Fruit fly (Drosophila melanogaster) whole organism, embryonic: ENCODE results near the gene Drice.

Experiments
- Adf1 ChIP-seq: fragments of 200-800 bp; sonication (Bioruptor generic); IDR thresholded peaks from 2 replicates; pipeline ENCODE4 v1.3.6; 2022; ENCODE audit warnings: missing biosample characterization, missing genetic modification characterization
- BtbVII ChIP-seq: fragments of 200-800 bp; sonication (Bioruptor generic); optimal IDR thresholded peaks from 3 replicates; lab custom pipeline; 2017; ENCODE audit warnings: missing biosample characterization, mild to moderate bottlenecking, missing genetic modification characterization
- CG10209 ChIP-seq: fragments of 200-800 bp; sonication (Bioruptor generic); optimal IDR thresholded peaks from 3 replicates; lab custom pipeline; 2017; ENCODE audit warnings: missing biosample characterization, mild to moderate bottlenecking, missing genetic modification characterization, missing genetic modification reagents
- CG11093 ChIP-seq: fragments of 200-800 bp; sonication (Bioruptor generic); IDR thresholded peaks from 3 replicates; pipeline ENCODE4 v1.3.6; 2022; ENCODE audit warnings: missing biosample characterization, missing genetic modification characterization
- CG11247 ChIP-seq: fragments of 200-800 bp; sonication (Bioruptor generic); IDR thresholded peaks from 2 replicates; pipeline ENCODE4 v1.3.6; 2022; ENCODE audit warnings: missing biosample characterization, missing genetic modification characterization
- CG12071 ChIP-seq: fragments of 200-800 bp; sonication (Bioruptor generic); optimal IDR thresholded peaks from 3 replicates; lab custom pipeline; 2018; ENCODE audit warnings: missing biosample characterization, mild to moderate bottlenecking, missing genetic modification characterization
- CG12744 ChIP-seq: fragments of 200-800 bp; sonication (Bioruptor generic); optimal IDR thresholded peaks from 2 replicates; lab custom pipeline; 2016; ENCODE audit warnings: missing biosample characterization, missing genetic modification characterization
- CG16863 ChIP-seq: fragments of 200-800 bp; sonication (Bioruptor generic); optimal IDR thresholded peaks from 3 replicates; lab custom pipeline; 2016; ENCODE audit warnings: missing biosample characterization, missing genetic modification characterization
- CG34376 ChIP-seq: fragments of 200-800 bp; sonication (Bioruptor generic); optimal IDR thresholded peaks from 2 replicates; lab custom pipeline; 2018; ENCODE audit warnings: missing biosample characterization, mild to moderate bottlenecking, missing genetic modification characterization
- CG42726 ChIP-seq: fragments of 200-800 bp; sonication (Bioruptor generic); IDR thresholded peaks from 2 replicates; pipeline ENCODE4 v1.3.6; 2022; ENCODE audit warnings: missing biosample characterization, missing genetic modification characterization; ENCODE audit not compliant: partially characterized antibody
- CG6175 ChIP-seq: fragments of 200-800 bp; sonication (Bioruptor generic); IDR thresholded peaks from 3 replicates; pipeline ENCODE4 v1.3.6; 2022; ENCODE audit warnings: missing biosample characterization, missing genetic modification characterization
- CG6654 ChIP-seq: fragments of 200-800 bp; sonication (Bioruptor generic); optimal IDR thresholded peaks from 2 replicates; lab custom pipeline; 2017; ENCODE audit warnings: missing biosample characterization, mild to moderate bottlenecking, missing genetic modification characterization
- CG6689 ChIP-seq: fragments of 200-800 bp; sonication (Bioruptor generic); IDR thresholded peaks from 2 replicates; pipeline ENCODE4 v1.3.6; 2022; ENCODE audit warnings: missing biosample characterization, missing genetic modification characterization
- CG7839 ChIP-seq: fragments of 200-800 bp; sonication (Bioruptor generic); optimal IDR thresholded peaks from 3 replicates; lab custom pipeline; 2018; ENCODE audit warnings: missing biosample characterization, mild to moderate bottlenecking, missing genetic modification characterization, moderate library complexity
- Chrac-16 ChIP-seq: fragments of 200-800 bp; sonication (Bioruptor generic); optimal IDR thresholded peaks from 3 replicates; lab custom pipeline; 2016; ENCODE audit warnings: missing biosample characterization, missing genetic modification characterization
- CoRest ChIP-seq: fragments of 200-800 bp; sonication (Bioruptor generic); optimal IDR thresholded peaks from 3 replicates; lab custom pipeline; 2018; ENCODE audit warnings: missing biosample characterization, mild to moderate bottlenecking, missing genetic modification characterization, moderate library complexity
- D ChIP-seq, 2 experiments: fragments of 200-800 bp in 1 of 2; fragments of >200 bp in 1 of 2; sonication (Bioruptor generic) in 1 of 2; optimal IDR thresholded peaks; 2 replicates in 1 of 2; 3 replicates in 1 of 2; lab custom pipeline; 2017; ENCODE audit warnings: mild to moderate bottlenecking in 1 of 2, missing biosample characterization in 1 of 2, missing genetic modification characterization in 1 of 2, missing genetic modification reagents in 1 of 2
- D19A ChIP-seq: fragments of 200-800 bp; optimal IDR thresholded peaks from 3 replicates; lab custom pipeline; 2019; ENCODE audit warnings: missing biosample characterization, mild to moderate bottlenecking, missing genetic modification characterization, moderate library complexity
- Drgx ChIP-seq: fragments of 200-800 bp; sonication (Bioruptor generic); IDR thresholded peaks from 2 replicates; pipeline ENCODE4 v1.3.6; 2022; ENCODE audit warnings: missing biosample characterization, missing genetic modification characterization
- E2f2 ChIP-seq: fragments of 200-800 bp; sonication (Bioruptor generic); IDR thresholded peaks from 2 replicates; pipeline ENCODE4 v1.3.6; 2022; ENCODE audit warnings: missing biosample characterization, missing genetic modification characterization
- Ets65A ChIP-seq: fragments of 200-800 bp; sonication (Bioruptor generic); peaks from one replicate; lab custom pipeline; 2016; ENCODE audit warnings: missing biosample characterization, missing genetic modification characterization
- Hand ChIP-seq: fragments of 200-800 bp; sonication (Bioruptor generic); optimal IDR thresholded peaks from 2 replicates; lab custom pipeline; 2017; ENCODE audit warnings: mild to moderate bottlenecking, missing biosample characterization, missing genetic modification reagents, missing genetic modification characterization
- Mad ChIP-seq: fragments of 200-800 bp; sonication (Bioruptor generic); optimal IDR thresholded peaks from 2 replicates; lab custom pipeline; 2016; ENCODE audit warnings: missing biosample characterization, missing genetic modification characterization
- Rx ChIP-seq: fragments of 200-800 bp; sonication (Bioruptor generic); IDR thresholded peaks from 2 replicates; pipeline ENCODE4 v1.3.6; 2022; ENCODE audit warnings: missing biosample characterization, missing genetic modification characterization
- Side ChIP-seq: fragments of 200-800 bp; sonication (Bioruptor generic); optimal IDR thresholded peaks from 2 replicates; lab custom pipeline; 2016; ENCODE audit warnings: missing biosample characterization, missing genetic modification characterization
- Sin3A ChIP-seq: fragments of >200 bp; optimal IDR thresholded peaks from 2 replicates; lab custom pipeline; 2018
- Taf1 ChIP-seq: fragments of 200-800 bp; sonication (Bioruptor generic); IDR thresholded peaks from 2 replicates; pipeline ENCODE4 v1.3.6; 2022; ENCODE audit warnings: missing biosample characterization, missing genetic modification characterization
- az2 ChIP-seq: fragments of 200-800 bp; sonication (Bioruptor generic); optimal IDR thresholded peaks from 3 replicates; lab custom pipeline; 2016; ENCODE audit warnings: missing biosample characterization, missing genetic modification characterization
- br ChIP-seq: fragments of >200 bp; optimal IDR thresholded peaks from 2 replicates; lab custom pipeline; 2017
- btn ChIP-seq: fragments of 200-800 bp; sonication (Bioruptor generic); optimal IDR thresholded peaks from 2 replicates; lab custom pipeline; 2016; ENCODE audit warnings: missing biosample characterization, missing genetic modification characterization
- crol ChIP-seq: fragments of 200-800 bp; sonication (Bioruptor generic); IDR thresholded peaks from 2 replicates; pipeline ENCODE4 v1.3.6; 2022; ENCODE audit warnings: missing biosample characterization, missing genetic modification characterization
- dmrt11E ChIP-seq: fragments of 200-800 bp; sonication (Bioruptor generic); optimal IDR thresholded peaks from 3 replicates; lab custom pipeline; 2018; ENCODE audit warnings: missing biosample characterization, mild to moderate bottlenecking, missing genetic modification characterization, moderate library complexity
- ems ChIP-seq: fragments of 200-800 bp; sonication (Bioruptor generic); optimal IDR thresholded peaks from 3 replicates; lab custom pipeline; 2016; ENCODE audit warnings: missing biosample characterization, missing genetic modification characterization
- eve ChIP-seq, 2 experiments: fragments of >200 bp; optimal IDR thresholded peaks; 2 replicates each; lab custom pipeline; 2017; ENCODE audit warnings: missing biosample characterization in 2 of 2, missing genetic modification characterization in 2 of 2
- ewg ChIP-seq: fragments of 200-800 bp; sonication (Bioruptor generic); optimal IDR thresholded peaks from 3 replicates; lab custom pipeline; 2017; ENCODE audit warnings: mild to moderate bottlenecking, missing biosample characterization, missing genetic modification reagents, missing genetic modification characterization
- fd64A ChIP-seq: fragments of 200-800 bp; sonication (Bioruptor generic); optimal IDR thresholded peaks from 3 replicates; lab custom pipeline; 2018; ENCODE audit warnings: missing biosample characterization, mild to moderate bottlenecking, missing genetic modification characterization
- ftz-f1 ChIP-seq: fragments of 200-800 bp; sonication (Bioruptor generic); optimal IDR thresholded peaks from 2 replicates; lab custom pipeline; 2016; ENCODE audit warnings: missing biosample characterization, missing genetic modification characterization
- hbn ChIP-seq: fragments of 200-800 bp; sonication (Bioruptor generic); IDR thresholded peaks from 2 replicates; pipeline ENCODE4 v1.3.6; 2022; ENCODE audit warnings: missing biosample characterization, missing genetic modification characterization; ENCODE audit not compliant: partially characterized antibody
- ind ChIP-seq: fragments of 200-800 bp; sonication (Bioruptor generic); optimal IDR thresholded peaks from 3 replicates; lab custom pipeline; 2016; ENCODE audit warnings: missing biosample characterization, missing genetic modification characterization
- jumu ChIP-seq: fragments of 200-800 bp; sonication (Bioruptor generic); optimal IDR thresholded peaks from 3 replicates; lab custom pipeline; 2016; ENCODE audit warnings: missing biosample characterization, missing genetic modification characterization
- lab ChIP-seq: fragments of 200-800 bp; sonication (Bioruptor generic); optimal IDR thresholded peaks from 3 replicates; lab custom pipeline; 2017; ENCODE audit warnings: missing biosample characterization, missing genetic modification characterization, mild to moderate bottlenecking, moderate library complexity, missing genetic modification reagents
- mld ChIP-seq: fragments of 200-800 bp; sonication (Bioruptor generic); IDR thresholded peaks from 3 replicates; pipeline ENCODE4 v1.3.6; 2022; ENCODE audit warnings: missing biosample characterization, missing genetic modification characterization; ENCODE audit not compliant: partially characterized antibody
- odd ChIP-seq: fragments of 200-800 bp; sonication (Bioruptor generic); optimal IDR thresholded peaks from 2 replicates; lab custom pipeline; 2017; ENCODE audit warnings: missing biosample characterization, mild to moderate bottlenecking, missing genetic modification characterization
- p53 ChIP-seq: fragments of 200-800 bp; sonication (Bioruptor generic); optimal IDR thresholded peaks from 2 replicates; lab custom pipeline; 2016; ENCODE audit warnings: missing biosample characterization, missing genetic modification characterization
- pb ChIP-seq: fragments of 200-800 bp; sonication (Bioruptor generic); optimal IDR thresholded peaks from 3 replicates; lab custom pipeline; 2016; ENCODE audit warnings: missing biosample characterization, missing genetic modification characterization
- pros ChIP-seq: fragments of 200-800 bp; sonication (Bioruptor generic); optimal IDR thresholded peaks from 3 replicates; lab custom pipeline; 2019; ENCODE audit warnings: missing biosample characterization, mild to moderate bottlenecking, missing genetic modification characterization, moderate library complexity
- slbo ChIP-seq: fragments of 200-800 bp; sonication (Bioruptor generic); IDR thresholded peaks from 2 replicates; pipeline ENCODE4 v1.3.6; 2022; ENCODE audit warnings: missing biosample characterization, missing genetic modification characterization
- so ChIP-seq: fragments of 200-800 bp; sonication (Bioruptor generic); IDR thresholded peaks from 3 replicates; pipeline ENCODE4 v1.3.6; 2022; ENCODE audit warnings: missing biosample characterization, missing genetic modification characterization
- sqz ChIP-seq: fragments of 200-800 bp; sonication (Bioruptor generic); optimal IDR thresholded peaks from 3 replicates; lab custom pipeline; 2018; ENCODE audit warnings: missing biosample characterization, mild to moderate bottlenecking, missing genetic modification characterization
- trem ChIP-seq: fragments of 200-800 bp; optimal IDR thresholded peaks from 3 replicates; lab custom pipeline; 2019; ENCODE audit warnings: missing biosample characterization, mild to moderate bottlenecking, missing genetic modification characterization, moderate library complexity
- tx ChIP-seq: fragments of 200-800 bp; sonication (Bioruptor generic); optimal IDR thresholded peaks from 2 replicates; lab custom pipeline; 2016; ENCODE audit warnings: missing biosample characterization, missing genetic modification characterization
- yki ChIP-seq: fragments of >200 bp; optimal IDR thresholded peaks from 3 replicates; lab custom pipeline; 2018

The Drice gene

DNA sequence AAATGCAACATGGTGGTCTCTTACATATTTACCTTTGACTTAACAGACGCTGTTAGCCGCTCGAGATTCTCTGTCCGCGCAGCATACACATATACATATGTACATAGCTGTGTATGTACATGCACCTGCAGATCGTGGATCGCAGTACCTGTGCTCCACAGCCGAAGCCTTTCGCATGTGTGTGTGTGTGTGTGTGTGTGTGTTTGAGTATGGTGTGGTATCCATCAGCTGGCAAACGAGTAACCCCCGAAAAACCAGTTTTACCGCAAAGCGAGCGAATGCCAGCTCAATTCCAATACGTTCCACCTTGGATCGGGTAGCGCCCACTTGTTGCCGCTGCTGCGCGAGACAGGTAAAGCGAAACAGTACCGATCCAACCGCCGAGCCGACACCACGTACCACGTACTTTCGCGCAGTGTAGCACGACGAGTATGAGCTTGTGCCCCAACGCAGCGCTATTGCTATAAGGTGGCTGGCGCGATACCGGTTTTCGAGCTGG, 41.9 kb downstream of the Drice start, which contains the start of gene Cad99C (continued):
- TF ChIP-seq CG7839 (peak; percentile 5), slbo (peak; percentile 16; the same call in 1 of the 2 replicates), Taf1 (GFP tag; lab: Robert Waterston, UW) (no peak), dmrt11E (tag; lab: Kevin White, UChicago) (no peak), CG42726 (GFP tag; lab: Robert Waterston, UW) (0 out of 2 replicates have a peak, but pooled peaks have one; percentile 9), so (no peak), E2f2 (GFP tag; lab: Robert Waterston, UW) (no peak), Sin3A (lab: Kevin White, UChicago) (no peak), Chrac-16 (GFP tag; lab: Kevin White, UChicago) (no peak), Ets65A (GFP tag; lab: Kevin White, UChicago) (no peak), CG6689 (no peak), crol (GFP tag; lab: Robert Waterston, UW) (no peak), odd (GFP tag; lab: Kevin White, UChicago) (no peak), pb (GFP tag; lab: Kevin White, UChicago) (peak; percentile 38), CG12071 (GFP tag; lab: Kevin White, UChicago) (no peak), mld (GFP tag; lab: Robert Waterston, UW) (0 out of 3 replicates have a peak, but pooled peaks have one; percentile 33), yki (lab: Kevin White, UChicago) (no peak), Drgx (GFP tag; lab: Robert Waterston, UW) (no peak), CoRest (tag; lab: Kevin White, UChicago) (no peak), pros (peak; percentile 62), p53 (peak; percentile 60), BtbVII (GFP tag; lab: Kevin White, UChicago) (no peak), CG10209 (GFP tag; lab: Kevin White, UChicago) (no peak), sqz (GFP tag; lab: Kevin White, UChicago) (no peak), btn (no peak), CG12744 (GFP tag; lab: Kevin White, UChicago) (no peak), az2 (no peak), Adf1 (GFP tag; lab: Robert Waterston, UW) (peak; percentile 36; the same call in 1 of the 2 replicates), ftz-f1 (GFP tag; lab: Kevin White, UChicago) (peak; percentile 53), CG16863 (GFP tag; lab: Kevin White, UChicago) (no peak), ems (GFP tag; lab: Kevin White, UChicago) (no peak), fd64A (no peak), ewg (GFP tag; lab: Kevin White, UChicago) (no peak), br (no peak), eve (GFP tag; optimal IDR thresholded peaks at IDR 0.05; lab: Kevin White, UChicago) (no peak), Side (peak; percentile 1), Mad (GFP tag; lab: Kevin White, UChicago) (no peak), CG11093 (no peak), lab (GFP tag; lab: Kevin White, UChicago) (peak; percentile 31), hbn (GFP tag; lab: Robert Waterston, UW) (no peak), D19A (tag; lab: Kevin White, UChicago) (no peak), CG34376 (no peak), CG6654 (GFP tag; lab: Kevin White, UChicago) (no peak), tx (GFP tag; lab: Kevin White, UChicago) (no peak), trem (no peak), CG6175 (GFP tag; lab: Robert Waterston, UW) (peak; percentile 86), jumu (no peak), ind (no peak), Hand (GFP tag; lab: Kevin White, UChicago) (no peak), Rx (GFP tag; lab: Robert Waterston, UW) (no peak), D (optimal IDR thresholded peaks at IDR 0.05; lab: Kevin White, UChicago) (peak; percentile 68), D (GFP tag; optimal IDR thresholded peaks at IDR 0.05; lab: Kevin White, UChicago) (no peak), CG11247 (no peak)
